Worm (Caenorhabditis elegans) whole organism, L1 larva: Measurements from ENCODE around the gene ZK228.3.
A peak's percentile ranks its signal among the peaks of the same experiment; 100 is the strongest.

Experiments
- C16A3.4 ChIP-seq: fragments of 150-350 bp; optimal IDR thresholded peaks from 2 replicates; lab custom pipeline; 2014; ENCODE audit warnings: missing biosample characterization, missing genetic modification characterization
- Y116A8C.19 ChIP-seq: sonication (generic microtip); optimal IDR thresholded peaks from 2 replicates; lab custom pipeline; 2016; ENCODE audit warnings: missing compliant biosample characterization, missing genetic modification characterization, borderline replicate concordance
- aha-1 ChIP-seq: fragments of 150-350 bp; optimal IDR thresholded peaks from 2 replicates; lab custom pipeline; 2014; ENCODE audit warnings: missing biosample characterization, missing genetic modification characterization
- ceh-90 ChIP-seq: sonication (generic microtip); optimal IDR thresholded peaks from 2 replicates; lab custom pipeline; 2016; ENCODE audit warnings: missing genetic modification characterization, missing compliant biosample characterization
- ces-1 ChIP-seq: fragments of 150-350 bp; optimal IDR thresholded peaks from 2 replicates; lab custom pipeline; 2014; ENCODE audit warnings: missing biosample characterization, missing genetic modification reagents, missing genetic modification characterization
- dsc-1 ChIP-seq: sonication (generic microtip); optimal IDR thresholded peaks from 2 replicates; lab custom pipeline; 2016; ENCODE audit warnings: mild to moderate bottlenecking, missing genetic modification characterization, missing compliant biosample characterization
- efl-1 ChIP-seq, 4 experiments: fragments of 150-350 bp; optimal IDR thresholded peaks in 3 of 4; peaks in 1 of 4; 1 replicate in 1 of 4; 2 replicates in 3 of 4; lab custom pipeline; 2014; ENCODE audit warnings: missing biosample characterization in 2 of 4, missing genetic modification characterization in 2 of 4, missing genetic modification reagents in 2 of 4
- egl-13 ChIP-seq: sonication (generic microtip); optimal IDR thresholded peaks from 2 replicates; lab custom pipeline; 2016; ENCODE audit warnings: missing genotype, missing genetic modification reagents, missing genetic modification characterization, missing compliant biosample characterization
- egl-27 ChIP-seq, 2 experiments: fragments of 150-350 bp in 1 of 2; sonication (generic microtip); optimal IDR thresholded peaks; 3 replicates each; lab custom pipeline; 2017 to 2018; ENCODE audit warnings: missing biosample characterization in 2 of 2, missing genetic modification characterization in 2 of 2, missing genetic modification reagents in 2 of 2
- elt-2 ChIP-seq: sonication (generic microtip); optimal IDR thresholded peaks from 2 replicates; lab custom pipeline; 2016; ENCODE audit warnings: missing genetic modification characterization, mild to moderate bottlenecking, inconsistent platforms, missing compliant biosample characterization, missing genetic modification reagents
- elt-3 ChIP-seq, 6 experiments: fragments of 150-350 bp in 1 of 6; sonication (generic microtip); optimal IDR thresholded peaks; 2 replicates each; lab custom pipeline; 2017 to 2018; ENCODE audit warnings: missing biosample characterization in 6 of 6, missing genetic modification characterization in 6 of 6, inconsistent platforms in 1 of 6
- grh-1 ChIP-seq: fragments of 200-800 bp; sonication (Bioruptor generic); IDR thresholded peaks from 2 replicates; pipeline ENCODE4 v1.3.6; 2022; ENCODE audit warnings: missing genetic modification reagents, missing genetic modification characterization, missing compliant biosample characterization
- hlh-17 ChIP-seq: fragments of 200-800 bp; sonication (Bioruptor generic); optimal IDR thresholded peaks from 2 replicates; lab custom pipeline; 2018; ENCODE audit warnings: missing genetic modification characterization, mild to moderate bottlenecking, missing compliant biosample characterization, moderate library complexity, borderline replicate concordance
- irx-1 ChIP-seq: sonication (generic microtip); optimal IDR thresholded peaks from 2 replicates; lab custom pipeline; 2016; ENCODE audit warnings: missing genetic modification characterization, missing compliant biosample characterization
- lin-13 ChIP-seq: fragments of 150-350 bp; optimal IDR thresholded peaks from 2 replicates; lab custom pipeline; 2014; ENCODE audit warnings: missing biosample characterization, missing genetic modification reagents, missing genetic modification characterization
- lin-15B ChIP-seq: fragments of 150-350 bp; sonication (generic microtip); optimal IDR thresholded peaks from 3 replicates; lab custom pipeline; 2014; ENCODE audit warnings: missing biosample characterization, missing genetic modification characterization
- lin-35 ChIP-seq, 2 experiments: fragments of 150-350 bp; optimal IDR thresholded peaks; 2 replicates each; lab custom pipeline; 2014; ENCODE audit warnings: missing biosample characterization in 2 of 2, missing genetic modification characterization in 2 of 2, missing genetic modification reagents in 2 of 2
- lin-39 ChIP-seq: fragments of 150-350 bp; optimal IDR thresholded peaks from 2 replicates; lab custom pipeline; 2014; ENCODE audit warnings: missing biosample characterization, missing genetic modification reagents, missing genetic modification characterization
- lir-3 ChIP-seq: sonication (generic microtip); optimal IDR thresholded peaks from 2 replicates; lab custom pipeline; 2016; ENCODE audit warnings: mild to moderate bottlenecking, missing genetic modification characterization, moderate library complexity, missing compliant biosample characterization; ENCODE audit not compliant: poor library complexity
- mdl-1 ChIP-seq, 2 experiments: fragments of 150-350 bp; optimal IDR thresholded peaks; 2 replicates each; lab custom pipeline; 2014 to 2017; ENCODE audit warnings: missing biosample characterization in 2 of 2, missing genetic modification characterization in 2 of 2, inconsistent platforms in 1 of 2
- nhr-11 ChIP-seq: fragments of 150-350 bp; optimal IDR thresholded peaks from 2 replicates; lab custom pipeline; 2014; ENCODE audit warnings: missing biosample characterization, missing genetic modification characterization
- nhr-47 ChIP-seq: sonication (generic microtip); optimal IDR thresholded peaks from 2 replicates; lab custom pipeline; 2016; ENCODE audit warnings: mild to moderate bottlenecking, missing genetic modification characterization, moderate library complexity, missing compliant biosample characterization
- nhr-76 ChIP-seq: sonication (generic microtip); optimal IDR thresholded peaks from 2 replicates; lab custom pipeline; 2017; ENCODE audit warnings: missing biosample characterization, missing genetic modification characterization
- nhr-85 ChIP-seq: sonication (generic microtip); peaks from one replicate; lab custom pipeline; 2016; ENCODE audit warnings: missing genetic modification characterization, inconsistent platforms, missing compliant biosample characterization
- nhr-90 ChIP-seq: sonication (generic microtip); optimal IDR thresholded peaks from 2 replicates; lab custom pipeline; 2016; ENCODE audit warnings: mild to moderate bottlenecking, missing genetic modification characterization, missing compliant biosample characterization; ENCODE audit not compliant: poor library complexity
- pqm-1 ChIP-seq: sonication (generic microtip); optimal IDR thresholded peaks from 3 replicates; lab custom pipeline; 2017; ENCODE audit warnings: missing biosample characterization, missing genetic modification characterization
- skn-1 ChIP-seq: fragments of 150-350 bp; optimal IDR thresholded peaks from 2 replicates; lab custom pipeline; 2014; ENCODE audit warnings: missing biosample characterization, missing genetic modification characterization
- snpc-4 ChIP-seq: fragments of 150-350 bp; optimal IDR thresholded peaks from 2 replicates; lab custom pipeline; 2014; ENCODE audit warnings: missing biosample characterization, missing genetic modification characterization
- sox-4 ChIP-seq: sonication (generic microtip); optimal IDR thresholded peaks from 2 replicates; lab custom pipeline; 2016; ENCODE audit warnings: missing genetic modification characterization, missing compliant biosample characterization
- unc-62 ChIP-seq: fragments of 150-350 bp; optimal IDR thresholded peaks from 2 replicates; lab custom pipeline; 2014; ENCODE audit warnings: missing biosample characterization, missing genetic modification reagents, missing genetic modification characterization
- ztf-4 ChIP-seq: fragments of 150-350 bp; optimal IDR thresholded peaks from 2 replicates; lab custom pipeline; 2014; ENCODE audit warnings: missing biosample characterization, missing genetic modification characterization

ZK228.3 gene

ce11 chrV:18414051-18414450 lies 47.0 kb downstream of the ZK228.3 start, which contains the start of gene txt-8:
txt-8 (plus strand) TSS chrV:18414351.
- no peak for TF ChIP-seq lir-3 (tag; lab: Kevin White, UChicago)

DNA sequence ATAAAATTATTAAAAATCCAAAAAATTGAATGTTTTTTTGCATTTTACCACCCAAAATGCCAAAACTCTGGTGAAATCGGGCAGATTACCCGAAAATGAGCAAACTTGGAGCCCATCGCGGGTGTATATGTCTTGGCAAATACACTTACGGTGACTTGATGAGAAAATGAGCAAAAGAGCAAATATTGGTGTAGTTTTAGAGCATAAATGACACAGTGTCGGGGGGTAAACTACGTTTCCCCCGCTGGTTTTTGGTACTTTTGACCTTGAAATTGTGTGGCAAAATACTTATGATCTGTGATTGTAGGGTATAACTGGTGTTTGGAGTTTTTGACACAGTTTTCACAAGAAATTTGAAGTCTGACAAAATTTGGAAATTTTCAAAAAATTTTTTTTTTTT lies 48.2 kb downstream of the ZK228.3 start, which contains the start of gene ZK262.2:
ZK262.2 (minus strand) TSS at position 101 of the 400 bp plus-strand sequence.
- TF ChIP-seq ces-1 (GFP tag; lab: Kevin White, UChicago), result no peak
- no peak for TF ChIP-seq egl-13 (tag; lab: Kevin White, UChicago)
- TF ChIP-seq efl-1 (optimal IDR thresholded peaks at IDR 0.05; lab: Kevin White, UChicago), result no peak
- no peak for TF ChIP-seq efl-1 (GFP tag; optimal IDR thresholded peaks at IDR 0.05 in 1 of 2; lab: Kevin White, UChicago)
- TF ChIP-seq lin-39 (tag; lab: Kevin White, UChicago), result no peak
- TF ChIP-seq mdl-1 (tag; optimal IDR thresholded peaks at IDR 0.05; lab: Kevin White, UChicago), result no peak
- TF ChIP-seq snpc-4 (tag; lab: Kevin White, UChicago), result no peak
- no peak for TF ChIP-seq hlh-17 (GFP tag; lab: Kevin White, UChicago)
- no peak for TF ChIP-seq nhr-76 (tag; lab: Kevin White, UChicago)
- TF ChIP-seq lir-3 (tag; lab: Kevin White, UChicago), result no peak
- no peak for TF ChIP-seq Y116A8C.19 (tag; lab: Kevin White, UChicago)
- no peak for TF ChIP-seq nhr-85 (tag; lab: Kevin White, UChicago)
- TF ChIP-seq sox-4 (tag; lab: Kevin White, UChicago), result no peak
- TF ChIP-seq dsc-1 (tag; lab: Kevin White, UChicago), result no peak
- TF ChIP-seq nhr-90, result no peak
- no peak for TF ChIP-seq grh-1 (GFP tag; lab: Robert Waterston, UW)
- no peak for TF ChIP-seq pqm-1 (tag; lab: Kevin White, UChicago)
- no peak for TF ChIP-seq skn-1
- no peak for TF ChIP-seq nhr-11
- no peak for TF ChIP-seq unc-62 (GFP tag; lab: Kevin White, UChicago)

DNA sequence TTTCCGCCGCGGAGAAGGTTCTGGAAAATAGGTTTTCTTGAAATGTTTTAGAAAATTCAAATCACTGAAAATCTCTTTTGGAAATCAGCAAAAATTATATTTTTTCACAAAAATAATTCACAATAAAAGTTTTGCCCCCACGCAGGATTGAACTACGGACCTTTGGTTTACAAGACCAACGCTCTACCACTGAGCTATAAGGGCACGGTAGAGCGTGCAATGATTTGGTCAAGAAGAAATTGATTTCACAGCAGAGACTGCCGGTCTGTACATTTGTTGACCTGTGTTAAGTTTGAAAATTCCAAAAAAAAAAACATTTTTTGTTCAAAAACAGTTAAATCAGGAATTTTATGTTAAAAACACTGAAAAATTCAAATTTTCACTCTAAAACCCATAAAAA lies 48.7 kb downstream of the ZK228.3 start:
- TF ChIP-seq nhr-47 (tag; lab: Kevin White, UChicago), result no peak
- peak in 1 of 2 experiments; percentile 2 for TF ChIP-seq lin-35 (GFP tag; optimal IDR thresholded peaks at IDR 0.05; lab: Kevin White, UChicago)
- no peak for TF ChIP-seq aha-1 (tag; lab: Kevin White, UChicago)
- TF ChIP-seq efl-1 (optimal IDR thresholded peaks at IDR 0.05; lab: Kevin White, UChicago), result no peak
- TF ChIP-seq efl-1 (GFP tag; optimal IDR thresholded peaks at IDR 0.05 in 1 of 2; lab: Kevin White, UChicago), result peak in 1 of 2 experiments; percentile 23
- TF ChIP-seq ceh-90 (tag; lab: Kevin White, UChicago), result no peak
- TF ChIP-seq, all 84 proteins: peak for 2

DNA sequence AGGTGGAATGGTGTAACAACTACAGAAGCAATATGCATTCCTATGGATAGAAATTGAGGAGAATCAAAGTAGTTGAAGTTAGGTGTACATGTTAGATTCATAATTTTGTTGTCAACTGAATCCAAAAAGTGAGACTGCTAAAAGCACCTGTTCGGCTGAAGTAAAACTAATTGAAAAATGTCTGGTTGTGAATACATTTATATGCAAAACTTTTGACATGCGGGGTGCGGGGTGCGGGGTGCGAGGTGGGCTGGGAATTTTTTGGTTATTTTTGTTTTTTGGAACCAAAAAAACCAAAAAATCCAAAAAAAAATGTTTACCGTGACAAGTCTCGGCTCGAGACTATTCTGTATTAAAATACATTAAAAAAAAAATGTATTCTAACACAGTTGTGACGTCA lies 50.9 kb downstream of the ZK228.3 start, which contains the start of gene srh-207:
srh-207 (minus strand) TSS at position 101 of the 400 bp plus-strand sequence.
- TF ChIP-seq elt-3 (tag; optimal IDR thresholded peaks at IDR 0.05; lab: Kevin White, UChicago), result no peak
- TF ChIP-seq aha-1 (tag; lab: Kevin White, UChicago), result no peak
- no peak for TF ChIP-seq C16A3.4 (tag; lab: Kevin White, UChicago)
- TF ChIP-seq elt-2 (tag; lab: Kevin White, UChicago), result no peak
- no peak for TF ChIP-seq lin-13 (GFP tag; lab: Kevin White, UChicago)
- no peak for TF ChIP-seq egl-27 (tag; optimal IDR thresholded peaks at IDR 0.05; lab: Kevin White, UChicago)
- TF ChIP-seq ztf-4, result no peak
- no peak for TF ChIP-seq snpc-4 (tag; lab: Kevin White, UChicago)
- TF ChIP-seq lin-15B (tag; lab: Kevin White, UChicago), result no peak
- TF ChIP-seq irx-1 (tag; lab: Kevin White, UChicago), result no peak
- no peak for TF ChIP-seq nhr-11
